Worm (Caenorhabditis elegans): ENCODE results near the gene srw-15.

Gene srw-15

DNA sequence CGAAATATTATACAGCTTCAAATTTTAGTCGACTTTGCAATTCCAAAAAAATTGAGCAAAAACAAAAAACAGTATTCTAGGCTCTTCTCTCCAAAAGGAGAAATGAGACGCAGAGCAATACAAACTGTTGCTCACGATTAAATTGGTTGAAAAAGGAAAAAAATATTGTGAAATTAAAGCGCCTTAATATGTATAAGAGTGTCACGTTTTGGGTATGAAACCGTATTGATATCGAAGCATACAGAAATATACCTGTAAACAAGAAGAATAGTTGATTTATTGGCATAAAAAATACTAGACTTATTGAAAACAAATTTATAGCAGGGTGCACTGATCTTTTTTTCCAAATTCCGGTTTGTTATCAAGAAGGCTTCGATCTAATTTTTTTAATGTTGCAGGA lies 35.5 kb downstream of the srw-15 start, which contains the start of gene M01B2.13:
Gene M01B2.13 (minus strand): TSS at position 101 of the 400 bp plus-strand sequence.
- TF ChIP-seq nhr-12 (tag; optimal IDR thresholded peaks at IDR 0.05) (no peak), zip-8 (tag; optimal IDR thresholded peaks at IDR 0.05) (no peak), nhr-76 (tag; optimal IDR thresholded peaks at IDR 0.05) (no peak), nhr-237 (tag; optimal IDR thresholded peaks at IDR 0.05) (no peak), drap-1 (GFP tag; optimal IDR thresholded peaks at IDR 0.05) (no peak), sptf-1 (tag; optimal IDR thresholded peaks at IDR 0.05) (no peak), unc-120 (tag; optimal IDR thresholded peaks at IDR 0.05; ENCODE audit: poor library complexity, severe bottlenecking) (no peak), lsy-2 (tag; optimal IDR thresholded peaks at IDR 0.05) (no peak), pha-4 (tag; optimal IDR thresholded peaks at IDR 0.05) (no peak), ceh-83 (GFP tag; optimal IDR thresholded peaks at IDR 0.05) (no peak), blmp-1 (tag; optimal IDR thresholded peaks at IDR 0.05) (no peak), bed-3 (GFP tag; optimal IDR thresholded peaks at IDR 0.05) (no peak), ces-1 (GFP tag; optimal IDR thresholded peaks at IDR 0.05) (no peak), ceh-43 (GFP tag; optimal IDR thresholded peaks at IDR 0.05) (no peak), ztf-11 (tag; optimal IDR thresholded peaks at IDR 0.05) (no peak)

ce11 chrV:15267405-15267804 lies 37.1 kb downstream of the srw-15 start, which contains the start of gene T10H4.13:
TSS of gene T10H4.13 (minus strand) at chrV:15267505.
- no peak for TF ChIP-seq nhr-2 (tag; optimal IDR thresholded peaks at IDR 0.05)
- TF ChIP-seq zip-8 (tag; optimal IDR thresholded peaks at IDR 0.05): no peak
- no peak for TF ChIP-seq flh-1 (GFP tag; optimal IDR thresholded peaks at IDR 0.05)
- TF ChIP-seq ceh-83 (GFP tag; optimal IDR thresholded peaks at IDR 0.05): no peak
- TF ChIP-seq cnd-1 (tag; optimal IDR thresholded peaks at IDR 0.05): no peak
- TF ChIP-seq mep-1 (tag; optimal IDR thresholded peaks at IDR 0.05): no peak
- TF ChIP-seq ztf-11 (tag; optimal IDR thresholded peaks at IDR 0.05): no peak
- no peak for TF ChIP-seq ham-2 (GFP tag; optimal IDR thresholded peaks at IDR 0.05)

DNA sequence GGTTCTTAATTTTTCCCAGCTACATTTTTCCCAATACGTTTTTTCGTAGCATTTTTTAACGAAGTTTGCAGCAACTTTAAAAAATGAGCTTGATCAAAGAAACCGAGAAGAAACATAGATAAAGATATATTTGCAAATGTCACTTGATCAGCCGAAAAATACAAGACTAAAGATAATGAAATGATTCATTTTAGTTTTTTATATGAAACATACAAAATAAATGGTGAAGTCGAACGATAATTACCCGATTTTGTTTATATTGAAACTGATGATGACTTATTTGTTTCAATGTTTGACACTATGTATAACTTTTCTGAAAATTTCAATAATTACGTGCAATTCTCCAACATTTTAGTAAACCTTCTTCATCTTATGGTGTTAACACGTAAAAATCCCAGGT lies 38.0 kb downstream of the srw-15 start, which contains the start of gene srw-22:
Gene srw-22 (plus strand): TSS at position 301 of the 400 bp plus-strand sequence.
- TF ChIP-seq bed-3 (GFP tag; optimal IDR thresholded peaks at IDR 0.05): no peak
- TF ChIP-seq hlh-1 (tag; optimal IDR thresholded peaks at IDR 0.05): no peak
- TF ChIP-seq unc-39 (tag; optimal IDR thresholded peaks at IDR 0.05): no peak
- TF ChIP-seq snpc-4 (tag; optimal IDR thresholded peaks at IDR 0.05): no peak
- no peak for TF ChIP-seq nhr-237 (tag; optimal IDR thresholded peaks at IDR 0.05)

ce11 chrV:15272263-15272662 lies 41.9 kb downstream of the srw-15 start, which contains the start of gene T10H4.4:
TSS of gene T10H4.4 (minus strand) at chrV:15272363.
- TF ChIP-seq elt-1 (tag; optimal IDR thresholded peaks at IDR 0.05; ENCODE audit: borderline replicate concordance, insufficient read depth) (no peak), ceh-39 (tag; optimal IDR thresholded peaks at IDR 0.05) (no peak), nhr-76 (tag; optimal IDR thresholded peaks at IDR 0.05) (no peak), nhr-2 (tag; optimal IDR thresholded peaks at IDR 0.05) (no peak), mab-5 (tag; optimal IDR thresholded peaks at IDR 0.05) (no peak), elt-3 (tag; optimal IDR thresholded peaks at IDR 0.05) (no peak), unc-62 (GFP tag; optimal IDR thresholded peaks at IDR 0.05) (no peak), hlh-1 (tag; optimal IDR thresholded peaks at IDR 0.05) (no peak), bed-3 (GFP tag; optimal IDR thresholded peaks at IDR 0.05) (no peak), zip-8 (tag; optimal IDR thresholded peaks at IDR 0.05) (no peak), nhr-28 (tag; optimal IDR thresholded peaks at IDR 0.05) (no peak), lsy-2 (tag; optimal IDR thresholded peaks at IDR 0.05) (no peak)

- TF ChIP-seq ceh-39 (tag; optimal IDR thresholded peaks at IDR 0.05) (no peak), lsy-2 (tag; optimal IDR thresholded peaks at IDR 0.05) (no peak), hlh-1 (tag; optimal IDR thresholded peaks at IDR 0.05) (no peak), pha-4 (tag; optimal IDR thresholded peaks at IDR 0.05) (no peak), nhr-28 (tag; optimal IDR thresholded peaks at IDR 0.05) (no peak), unc-120 (tag; optimal IDR thresholded peaks at IDR 0.05; ENCODE audit: poor library complexity, severe bottlenecking) (no peak), M03D4.4 (tag; optimal IDR thresholded peaks at IDR 0.05) (no peak), mab-5 (tag; optimal IDR thresholded peaks at IDR 0.05) (no peak), nhr-76 (tag; optimal IDR thresholded peaks at IDR 0.05) (no peak), mep-1 (tag; optimal IDR thresholded peaks at IDR 0.05) (no peak), mls-2 (tag; optimal IDR thresholded peaks at IDR 0.05) (no peak), blmp-1 (tag; optimal IDR thresholded peaks at IDR 0.05) (no peak)
These were observed 44.4 kb downstream of the srw-15 start, which contains the start of gene srw-16 for ce11 chrV:15274757-15275156. TSS of gene srw-16 (minus strand) at chrV:15274857.
